Worm (Caenorhabditis elegans) whole organism, L4 larva: Measurements from ENCODE around the gene T24E12.13.
A peak's percentile ranks its signal among the peaks of the same experiment; 100 is the strongest.

Experiments
- F44E2.7 ChIP-seq: fragments of 200-800 bp; sonication (Bioruptor generic); IDR thresholded peaks from 2 replicates; pipeline ENCODE4 v2.1.2; 2022; ENCODE audit warnings: missing genetic modification characterization, missing compliant biosample characterization
- Y5F2A.4 ChIP-seq: fragments of 200-800 bp; sonication (Bioruptor generic); optimal IDR thresholded peaks from 2 replicates; lab custom pipeline; 2018; ENCODE audit warnings: mild to moderate bottlenecking, missing genetic modification characterization, missing compliant biosample characterization
- aha-1 ChIP-seq: fragments of 150-350 bp; peaks from one replicate; lab custom pipeline; 2014; ENCODE audit warnings: missing biosample characterization, missing genetic modification characterization
- ceh-32 ChIP-seq: sonication (generic microtip); optimal IDR thresholded peaks from 2 replicates; lab custom pipeline; 2016; ENCODE audit warnings: mild to moderate bottlenecking, missing genetic modification characterization, missing compliant biosample characterization; ENCODE audit not compliant: poor library complexity
- ceh-62 ChIP-seq: sonication (generic microtip); optimal IDR thresholded peaks from 2 replicates; lab custom pipeline; 2017; ENCODE audit warnings: missing biosample characterization, missing genetic modification characterization
- ceh-82 ChIP-seq: sonication (generic microtip); optimal IDR thresholded peaks from 2 replicates; lab custom pipeline; 2017; ENCODE audit warnings: missing biosample characterization, missing genetic modification characterization
- ctbp-1 ChIP-seq: fragments of 200-800 bp; sonication (Bioruptor generic); IDR thresholded peaks from 2 replicates; pipeline ENCODE4 v1.3.6; 2022; ENCODE audit warnings: missing genetic modification reagents, missing genetic modification characterization, missing compliant biosample characterization
- dmd-8 ChIP-seq: fragments of 200-800 bp; sonication (Bioruptor generic); IDR thresholded peaks from 2 replicates; pipeline ENCODE4 v1.3.6; 2022; ENCODE audit warnings: missing genetic modification characterization, missing compliant biosample characterization
- dmd-9 ChIP-seq: fragments of 200-800 bp; sonication (Bioruptor generic); IDR thresholded peaks from 2 replicates; pipeline ENCODE4 v1.3.6; 2022; ENCODE audit warnings: missing genetic modification reagents, missing genetic modification characterization, missing compliant biosample characterization
- hif-1 ChIP-seq, 2 experiments: sonication (generic microtip); optimal IDR thresholded peaks; 2 replicates each; lab custom pipeline; 2016 to 2017; ENCODE audit warnings: missing compliant biosample characterization in 2 of 2, missing genetic modification characterization in 2 of 2, missing genetic modification reagents in 2 of 2, missing genotype in 2 of 2, mild to moderate bottlenecking in 1 of 2
- hmg-1.1 ChIP-seq: fragments of 200-800 bp; sonication (Bioruptor generic); IDR thresholded peaks from 2 replicates; pipeline ENCODE4 v1.3.6; 2022; ENCODE audit warnings: missing genetic modification reagents, missing genetic modification characterization, missing compliant biosample characterization
- lim-7 ChIP-seq: fragments of 200-800 bp; sonication (Bioruptor generic); IDR thresholded peaks from 2 replicates; pipeline ENCODE4 v1.3.6; 2022; ENCODE audit warnings: missing genetic modification characterization, missing compliant biosample characterization
- lin-13 ChIP-seq: fragments of 150-350 bp; optimal IDR thresholded peaks from 2 replicates; lab custom pipeline; 2014; ENCODE audit warnings: missing biosample characterization, missing genetic modification reagents, missing genetic modification characterization
- lin-29 ChIP-seq: fragments of 200-800 bp; sonication (Bioruptor generic); IDR thresholded peaks from 2 replicates; pipeline ENCODE4 v1.3.6; 2022; ENCODE audit warnings: missing genetic modification reagents, missing genetic modification characterization, missing compliant biosample characterization
- lin-39 ChIP-seq: fragments of 150-350 bp; optimal IDR thresholded peaks from 2 replicates; lab custom pipeline; 2014; ENCODE audit warnings: missing biosample characterization, missing genetic modification reagents, missing genetic modification characterization
- lir-3 ChIP-seq: sonication (generic microtip); optimal IDR thresholded peaks from 2 replicates; lab custom pipeline; 2016; ENCODE audit warnings: mild to moderate bottlenecking, missing genetic modification characterization, missing compliant biosample characterization
- lsy-2 ChIP-seq, 2 experiments: fragments of 150-350 bp in 1 of 2; sonication (generic microtip) in 1 of 2; optimal IDR thresholded peaks; 2 replicates each; lab custom pipeline; 2014 to 2017; ENCODE audit warnings: missing biosample characterization in 2 of 2, missing genetic modification characterization in 2 of 2
- madf-5 ChIP-seq, 2 experiments: fragments of 200-800 bp; sonication (Bioruptor generic); IDR thresholded peaks; 2 replicates each; pipeline ENCODE4 v1.3.6; 2022; ENCODE audit warnings: missing compliant biosample characterization in 2 of 2, missing genetic modification characterization in 2 of 2
- madf-9 ChIP-seq: fragments of 200-800 bp; sonication (Bioruptor generic); conservative IDR thresholded peaks from 2 replicates; pipeline ENCODE4 v1.3.6; 2022; ENCODE audit warnings: missing genetic modification reagents, missing genetic modification characterization, missing compliant biosample characterization
- mep-1 ChIP-seq: fragments of 150-350 bp; sonication (generic microtip); optimal IDR thresholded peaks from 3 replicates; lab custom pipeline; 2014; ENCODE audit warnings: missing biosample characterization, missing genetic modification characterization
- mes-2 ChIP-seq: sonication (generic microtip); optimal IDR thresholded peaks from 2 replicates; lab custom pipeline; 2016; ENCODE audit warnings: missing genotype, mild to moderate bottlenecking, missing genetic modification characterization, missing compliant biosample characterization; ENCODE audit not compliant: poor library complexity, severe bottlenecking
- nhr-10 ChIP-seq: fragments of 150-350 bp; optimal IDR thresholded peaks from 2 replicates; lab custom pipeline; 2014; ENCODE audit warnings: missing biosample characterization, missing genetic modification characterization
- nhr-102 ChIP-seq: sonication (generic microtip); optimal IDR thresholded peaks from 2 replicates; lab custom pipeline; 2016; ENCODE audit warnings: mild to moderate bottlenecking, missing genetic modification characterization, moderate library complexity, missing compliant biosample characterization
- nhr-11 ChIP-seq: fragments of 150-350 bp; optimal IDR thresholded peaks from 2 replicates; lab custom pipeline; 2014; ENCODE audit warnings: missing biosample characterization, missing genetic modification characterization
- nhr-76 ChIP-seq: fragments of 150-350 bp; optimal IDR thresholded peaks from 2 replicates; lab custom pipeline; 2014; ENCODE audit warnings: missing biosample characterization, missing genetic modification characterization
- nhr-77 ChIP-seq: fragments of 150-350 bp; optimal IDR thresholded peaks from 2 replicates; lab custom pipeline; 2014; ENCODE audit warnings: missing biosample characterization, missing genetic modification characterization
- php-3 ChIP-seq: fragments of 200-800 bp; sonication (Bioruptor generic); IDR thresholded peaks from 2 replicates; pipeline ENCODE4 v1.3.6; 2022; ENCODE audit warnings: missing genetic modification reagents, missing genetic modification characterization, missing compliant biosample characterization
- pqm-1 ChIP-seq: sonication (generic microtip); optimal IDR thresholded peaks from 2 replicates; lab custom pipeline; 2017; ENCODE audit warnings: missing biosample characterization, missing genetic modification characterization
- saeg-2 ChIP-seq: fragments of 200-800 bp; sonication (Bioruptor generic); IDR thresholded peaks from 2 replicates; pipeline ENCODE4 v1.3.6; 2022; ENCODE audit warnings: missing genetic modification reagents, missing genetic modification characterization, missing compliant biosample characterization
- set-16 ChIP-seq: fragments of 200-800 bp; sonication (Bioruptor generic); IDR thresholded peaks from 2 replicates; pipeline ENCODE4 v1.3.6; 2022; ENCODE audit warnings: missing genetic modification reagents, missing genetic modification characterization, missing compliant biosample characterization
- snpc-4 ChIP-seq: fragments of 150-350 bp; optimal IDR thresholded peaks from 2 replicates; lab custom pipeline; 2014; ENCODE audit warnings: missing biosample characterization, missing genetic modification characterization
- spr-1 ChIP-seq: sonication (generic microtip); optimal IDR thresholded peaks from 2 replicates; lab custom pipeline; 2016; ENCODE audit warnings: mild to moderate bottlenecking, missing genetic modification characterization, missing compliant biosample characterization
- unc-130 ChIP-seq: sonication (generic microtip); optimal IDR thresholded peaks from 2 replicates; lab custom pipeline; 2016; ENCODE audit warnings: missing genetic modification reagents, missing genetic modification characterization, missing compliant biosample characterization
- unc-39 ChIP-seq: sonication (generic microtip); optimal IDR thresholded peaks from 2 replicates; lab custom pipeline; 2017; ENCODE audit warnings: missing biosample characterization, missing genetic modification characterization
- unc-62 ChIP-seq, 3 experiments: fragments of 150-350 bp in 1 of 3; sonication (generic microtip); optimal IDR thresholded peaks in 2 of 3; peaks in 1 of 3; 1 replicate in 1 of 3; 2 replicates in 2 of 3; lab custom pipeline; 2014 to 2017; ENCODE audit warnings: missing biosample characterization in 3 of 3, missing genetic modification characterization in 3 of 3, missing genetic modification reagents in 3 of 3, missing genotype in 1 of 3
- zag-1 ChIP-seq: fragments of 150-350 bp; optimal IDR thresholded peaks from 2 replicates; lab custom pipeline; 2014; ENCODE audit warnings: missing biosample characterization, missing genetic modification characterization
- zfp-2 ChIP-seq: sonication (generic microtip); optimal IDR thresholded peaks from 2 replicates; lab custom pipeline; 2016; ENCODE audit warnings: mild to moderate bottlenecking, missing genetic modification characterization, missing compliant biosample characterization
- zip-11 ChIP-seq: fragments of 200-800 bp; sonication (Bioruptor generic); IDR thresholded peaks from 2 replicates; pipeline ENCODE4 v1.3.6; 2022; ENCODE audit warnings: missing genetic modification characterization, missing compliant biosample characterization

Gene T24E12.13

ce11 chrII:3786538-3786937 is 713 bp upstream of the T24E12.13 start (continued):
- TF ChIP-seq mes-2 (tag; lab: Kevin White, UChicago): no peak
- TF ChIP-seq spr-1 (tag; lab: Kevin White, UChicago): no peak
- TF ChIP-seq nhr-10: no peak
- TF ChIP-seq madf-5 (GFP tag; IDR thresholded peaks at IDR 0.05; lab: Robert Waterston, UW): no peak
- no peak for TF ChIP-seq dmd-9 (GFP tag; lab: Robert Waterston, UW)
- no peak for TF ChIP-seq hmg-1.1 (GFP tag; lab: Robert Waterston, UW)
- TF ChIP-seq zfp-2 (tag; lab: Kevin White, UChicago): no peak
- no peak for TF ChIP-seq saeg-2
- TF ChIP-seq zip-11: no peak
- TF ChIP-seq F44E2.7: no peak
- TF ChIP-seq lin-29 (GFP tag; lab: Robert Waterston, UW): no peak
- TF ChIP-seq, all 104 proteins: peak for 17

ce11 chrII:3788356-3788962 is 1.2 kb downstream of the T24E12.13 start:
- TF ChIP-seq snpc-4 (tag; lab: Kevin White, UChicago): no peak
- no peak for TF ChIP-seq lir-3 (tag; lab: Kevin White, UChicago)
- TF ChIP-seq nhr-76 (tag; lab: Kevin White, UChicago): no peak
- TF ChIP-seq pqm-1: peak; percentile 15
- TF ChIP-seq lsy-2 (tag; optimal IDR thresholded peaks at IDR 0.05; lab: Kevin White, UChicago): no peak
- TF ChIP-seq lim-7: no peak
- no peak for TF ChIP-seq ceh-82 (tag; lab: Kevin White, UChicago)
- no peak for TF ChIP-seq mes-2 (tag; lab: Kevin White, UChicago)
- no peak for TF ChIP-seq madf-5 (GFP tag; IDR thresholded peaks at IDR 0.05; lab: Robert Waterston, UW)
- TF ChIP-seq nhr-77 (tag; lab: Kevin White, UChicago): no peak
- TF ChIP-seq ceh-62 (tag; lab: Kevin White, UChicago): no peak
- no peak for TF ChIP-seq nhr-102 (tag; lab: Kevin White, UChicago)
- TF ChIP-seq php-3 (GFP tag; lab: Robert Waterston, UW): 0 out of 2 replicates have a peak, but pooled peaks have one; percentile 32
- TF ChIP-seq nhr-11 (tag; lab: Kevin White, UChicago): no peak
- no peak for TF ChIP-seq mep-1 (tag; lab: Kevin White, UChicago)
- peak in 1 of 2 experiments; percentile 20 for TF ChIP-seq unc-62 (GFP tag; optimal IDR thresholded peaks at IDR 0.05 in 1 of 2; lab: Kevin White, UChicago)
- no peak for TF ChIP-seq unc-62 (tag; optimal IDR thresholded peaks at IDR 0.05; lab: Kevin White, UChicago)
- no peak for TF ChIP-seq lin-13 (GFP tag; lab: Kevin White, UChicago)

- TF ChIP-seq ctbp-1 (GFP tag; lab: Robert Waterston, UW): no peak
- no peak for TF ChIP-seq dmd-8 (GFP tag; lab: Robert Waterston, UW)
- no peak for TF ChIP-seq unc-39 (tag; lab: Kevin White, UChicago)
- TF ChIP-seq unc-130 (GFP tag; lab: Kevin White, UChicago): no peak
- no peak for TF ChIP-seq Y5F2A.4 (GFP tag; lab: Kevin White, UChicago)
- no peak for TF ChIP-seq lin-39 (tag; lab: Kevin White, UChicago)
- no peak for TF ChIP-seq ceh-62 (tag; lab: Kevin White, UChicago)
- TF ChIP-seq madf-9: no peak
- no peak for TF ChIP-seq set-16 (GFP tag; lab: Robert Waterston, UW)
- TF ChIP-seq zag-1 (tag; lab: Kevin White, UChicago): no peak
- TF ChIP-seq hif-1 (tag; optimal IDR thresholded peaks at IDR 0.05; lab: Kevin White, UChicago): no peak
- TF ChIP-seq ceh-32 (tag; lab: Kevin White, UChicago): no peak
- no peak for TF ChIP-seq aha-1 (tag; lab: Kevin White, UChicago)
These were observed 6.1 kb downstream of the T24E12.13 start, which contains the start of gene fbxb-99 for ce11 chrII:3793336-3793735. fbxb-99 (minus strand) TSS chrII:3793436.
